Worm (Caenorhabditis elegans) whole organism, L2 larva: ENCODE data around the gene math-25.
"Not testable (repeated sequence)": the region's sequence is repeated elsewhere in the genome, so short reads cannot be mapped to it uniquely, and the experiment has no call there.

ENCODE experiments used
- lin-13 ChIP-seq: fragments of 150-350 bp; optimal IDR thresholded peaks from 2 replicates; lab custom pipeline; 2014; ENCODE audit warnings: missing biosample characterization, missing genetic modification reagents, missing genetic modification characterization
- nhr-25 ChIP-seq: fragments of 150-350 bp; sonication (generic microtip); optimal IDR thresholded peaks from 3 replicates; lab custom pipeline; 2014; ENCODE audit warnings: missing biosample characterization, missing genetic modification characterization
- sma-9 ChIP-seq, 2 experiments: fragments of 150-350 bp in 1 of 2; sonication (generic microtip) in 1 of 2; optimal IDR thresholded peaks; 2 replicates each; lab custom pipeline; 2014 to 2016; ENCODE audit warnings: missing genetic modification characterization in 2 of 2, mild to moderate bottlenecking in 1 of 2, missing biosample characterization in 1 of 2, missing compliant biosample characterization in 1 of 2, missing genetic modification reagents in 1 of 2, moderate library complexity in 1 of 2
- zag-1 ChIP-seq: fragments of 150-350 bp; optimal IDR thresholded peaks from 2 replicates; lab custom pipeline; 2014; ENCODE audit warnings: missing biosample characterization, missing genetic modification characterization

ce11 chrII:1861285-1861793 lies 34.5 kb upstream of the math-25 start, which contains the start of gene C16C4.18:
- TF ChIP-seq nhr-25; zag-1; sma-9 (GFP tag; optimal IDR thresholded peaks at IDR 0.05; lab: Kevin White, UChicago); sma-9 (tag; optimal IDR thresholded peaks at IDR 0.05; lab: Kevin White, UChicago); lin-13 (GFP tag; lab: Kevin White, UChicago): not testable (repeated sequence)
